Fruit fly (Drosophila melanogaster) whole organism, embryonic: ENCODE data around the gene Kdm3.

Experiments
- BEAF-32 ChIP-seq: fragments of 200-800 bp; sonication (Bioruptor generic); optimal IDR thresholded peaks from 3 replicates; lab custom pipeline; 2017; ENCODE audit warnings: missing biosample characterization, missing genetic modification characterization, mild to moderate bottlenecking, moderate library complexity, missing genetic modification reagents
- CG10366 ChIP-seq: fragments of 200-800 bp; sonication (Bioruptor generic); IDR thresholded peaks from 2 replicates; pipeline ENCODE4 v1.3.6; 2022; ENCODE audit warnings: missing biosample characterization, missing genetic modification characterization
- CG10462 ChIP-seq: fragments of 200-800 bp; sonication (Bioruptor generic); optimal IDR thresholded peaks from 2 replicates; lab custom pipeline; 2016; ENCODE audit warnings: missing biosample characterization, missing genetic modification characterization
- CG12942 ChIP-seq: fragments of 200-800 bp; sonication (Bioruptor generic); optimal IDR thresholded peaks from 3 replicates; lab custom pipeline; 2016; ENCODE audit warnings: missing biosample characterization, missing genetic modification characterization
- CG14441 ChIP-seq: fragments of 200-800 bp; sonication (Bioruptor generic); IDR thresholded peaks from 2 replicates; pipeline ENCODE4 v1.3.6; 2022; ENCODE audit warnings: missing biosample characterization, missing genetic modification characterization
- CG15269 ChIP-seq: fragments of 200-800 bp; sonication (Bioruptor generic); optimal IDR thresholded peaks from 2 replicates; lab custom pipeline; 2018; ENCODE audit warnings: missing biosample characterization, mild to moderate bottlenecking, missing genetic modification characterization, moderate library complexity
- CG15696 ChIP-seq: fragments of 200-800 bp; sonication (Bioruptor generic); optimal IDR thresholded peaks from 2 replicates; lab custom pipeline; 2019; ENCODE audit warnings: missing biosample characterization, mild to moderate bottlenecking, missing genetic modification characterization, moderate library complexity
- CG1647 ChIP-seq: fragments of 200-800 bp; sonication (Bioruptor generic); optimal IDR thresholded peaks from 3 replicates; lab custom pipeline; 2016; ENCODE audit warnings: missing biosample characterization, missing genetic modification characterization
- CG17385 ChIP-seq: fragments of 200-800 bp; sonication (Bioruptor generic); optimal IDR thresholded peaks from 3 replicates; lab custom pipeline; 2018; ENCODE audit warnings: missing biosample characterization, mild to moderate bottlenecking, missing genetic modification characterization
- CG17912 ChIP-seq: fragments of 200-800 bp; sonication (Bioruptor generic); optimal IDR thresholded peaks from 2 replicates; lab custom pipeline; 2018; ENCODE audit warnings: missing biosample characterization, mild to moderate bottlenecking, missing genetic modification characterization
- CG1832 ChIP-seq: fragments of 200-800 bp; sonication (Bioruptor generic); optimal IDR thresholded peaks from 2 replicates; lab custom pipeline; 2017; ENCODE audit warnings: missing biosample characterization, mild to moderate bottlenecking, missing genetic modification characterization, inconsistent platforms
- CG2199 ChIP-seq: fragments of 200-800 bp; sonication (Bioruptor generic); IDR thresholded peaks from 3 replicates; pipeline ENCODE4 v1.3.6; 2022; ENCODE audit warnings: missing biosample characterization, missing genetic modification characterization
- CG31224 ChIP-seq: fragments of 200-800 bp; sonication (Bioruptor generic); IDR thresholded peaks from 2 replicates; pipeline ENCODE4 v1.3.6; 2022; ENCODE audit warnings: missing biosample characterization, missing genetic modification characterization
- CG3163 ChIP-seq: fragments of 200-800 bp; sonication (Bioruptor generic); optimal IDR thresholded peaks from 3 replicates; lab custom pipeline; 2016; ENCODE audit warnings: missing biosample characterization, missing genetic modification characterization
- CG32767 ChIP-seq: fragments of 200-800 bp; sonication (Bioruptor generic); IDR thresholded peaks from 2 replicates; pipeline ENCODE4 v1.3.6; 2022; ENCODE audit warnings: missing biosample characterization, missing genetic modification characterization
- CG3995 ChIP-seq: fragments of 200-800 bp; sonication (Bioruptor generic); optimal IDR thresholded peaks from 3 replicates; lab custom pipeline; 2016; ENCODE audit warnings: missing biosample characterization, missing genetic modification characterization
- CG6791 ChIP-seq: fragments of 200-800 bp; sonication (Bioruptor generic); IDR thresholded peaks from 3 replicates; pipeline ENCODE4 v1.3.6; 2022; ENCODE audit warnings: missing biosample characterization, missing genetic modification characterization; ENCODE audit not compliant: partially characterized antibody
- CG9215 ChIP-seq: fragments of 200-800 bp; sonication (Bioruptor generic); IDR thresholded peaks from 2 replicates; pipeline ENCODE4 v1.3.6; 2022; ENCODE audit warnings: missing biosample characterization, missing genetic modification characterization
- Doc3 ChIP-seq: fragments of 200-800 bp; sonication (Bioruptor generic); IDR thresholded peaks from 3 replicates; pipeline ENCODE4 v1.3.6; 2022; ENCODE audit warnings: missing biosample characterization, missing genetic modification characterization; ENCODE audit not compliant: partially characterized antibody
- Dp ChIP-seq: fragments of 200-800 bp; sonication (Bioruptor generic); optimal IDR thresholded peaks from 2 replicates; lab custom pipeline; 2018; ENCODE audit warnings: missing biosample characterization, mild to moderate bottlenecking, missing genetic modification characterization, moderate library complexity
- ERR ChIP-seq: fragments of 200-800 bp; sonication (Bioruptor generic); optimal IDR thresholded peaks from 2 replicates; lab custom pipeline; 2016; ENCODE audit warnings: missing biosample characterization, missing genetic modification characterization
- Hsf ChIP-seq: fragments of 200-800 bp; sonication (Bioruptor generic); optimal IDR thresholded peaks from 3 replicates; lab custom pipeline; 2016; ENCODE audit warnings: missing biosample characterization, missing genetic modification characterization
- Lim3 ChIP-seq: fragments of 200-800 bp; sonication (Bioruptor generic); IDR thresholded peaks from 2 replicates; pipeline ENCODE4 v1.3.6; 2022; ENCODE audit warnings: missing biosample characterization, missing genetic modification characterization
- Lpt ChIP-seq: fragments of >200 bp; optimal IDR thresholded peaks from 2 replicates; lab custom pipeline; 2018; ENCODE audit warnings: missing biosample characterization, missing genetic modification characterization
- Mad ChIP-seq: fragments of 200-800 bp; sonication (Bioruptor generic); optimal IDR thresholded peaks from 2 replicates; lab custom pipeline; 2016; ENCODE audit warnings: missing biosample characterization, missing genetic modification characterization
- Sin3A ChIP-seq: fragments of >200 bp; optimal IDR thresholded peaks from 2 replicates; lab custom pipeline; 2018
- Vsx1 ChIP-seq: fragments of 200-800 bp; sonication (Bioruptor generic); optimal IDR thresholded peaks from 2 replicates; lab custom pipeline; 2017; ENCODE audit warnings: missing biosample characterization, mild to moderate bottlenecking, missing genetic modification characterization, missing genetic modification reagents
- cato ChIP-seq: fragments of 200-800 bp; sonication (Bioruptor generic); optimal IDR thresholded peaks from 2 replicates; lab custom pipeline; 2016; ENCODE audit warnings: missing biosample characterization, missing genetic modification characterization, borderline replicate concordance
- emc ChIP-seq: fragments of 200-800 bp; sonication (Bioruptor generic); optimal IDR thresholded peaks from 2 replicates; lab custom pipeline; 2016; ENCODE audit warnings: missing biosample characterization, missing genetic modification characterization
- esg ChIP-seq: fragments of 200-800 bp; sonication (Bioruptor generic); conservative IDR thresholded peaks from 2 replicates; pipeline ENCODE4 v1.3.6; 2022; ENCODE audit warnings: missing biosample characterization, missing genetic modification characterization
- eve ChIP-seq, 2 experiments: fragments of >200 bp; optimal IDR thresholded peaks; 2 replicates each; lab custom pipeline; 2017; ENCODE audit warnings: missing biosample characterization in 2 of 2, missing genetic modification characterization in 2 of 2
- fd102C ChIP-seq: fragments of 200-800 bp; sonication (Bioruptor generic); optimal IDR thresholded peaks from 2 replicates; lab custom pipeline; 2018; ENCODE audit warnings: missing biosample characterization, mild to moderate bottlenecking, missing genetic modification characterization, moderate library complexity
- ind ChIP-seq: fragments of 200-800 bp; sonication (Bioruptor generic); optimal IDR thresholded peaks from 3 replicates; lab custom pipeline; 2016; ENCODE audit warnings: missing biosample characterization, missing genetic modification characterization
- insv ChIP-seq, 2 experiments: fragments of 200-800 bp; sonication (Bioruptor generic); optimal IDR thresholded peaks; 3 replicates each; lab custom pipeline; 2016 to 2018; ENCODE audit warnings: missing biosample characterization in 2 of 2, missing genetic modification characterization in 2 of 2
- jigr1 ChIP-seq: fragments of 200-800 bp; sonication (Bioruptor generic); IDR thresholded peaks from 3 replicates; pipeline ENCODE4 v1.3.6; 2022; ENCODE audit warnings: missing biosample characterization, missing genetic modification characterization
- lbe ChIP-seq: fragments of 200-800 bp; sonication (Bioruptor generic); optimal IDR thresholded peaks from 2 replicates; lab custom pipeline; 2016; ENCODE audit warnings: missing biosample characterization, mild to moderate bottlenecking, missing genetic modification characterization
- lola ChIP-seq, 3 experiments: fragments of >200 bp in 2 of 3; fragments of 200-800 bp in 1 of 3; sonication (Bioruptor generic) in 1 of 3; optimal IDR thresholded peaks; 2 replicates each; lab custom pipeline; 2017 to 2019; ENCODE audit warnings: missing biosample characterization in 3 of 3, missing genetic modification characterization in 3 of 3, mild to moderate bottlenecking in 1 of 3, moderate library complexity in 1 of 3
- lov ChIP-seq, 2 experiments: fragments of 200-800 bp in 1 of 2; fragments of >200 bp in 1 of 2; sonication (Bioruptor generic) in 1 of 2; IDR thresholded peaks in 1 of 2; optimal IDR thresholded peaks in 1 of 2; 2 replicates in 1 of 2; 3 replicates in 1 of 2; pipeline versions ENCODE4 v1.3.6 to Lab custom; 2017 to 2022; ENCODE audit warnings: missing biosample characterization in 1 of 2, missing genetic modification characterization in 1 of 2
- luna ChIP-seq: fragments of 200-800 bp; sonication (Bioruptor generic); optimal IDR thresholded peaks from 2 replicates; lab custom pipeline; 2016; ENCODE audit warnings: missing biosample characterization, missing genetic modification characterization
- maf-S ChIP-seq: fragments of 200-800 bp; sonication (Bioruptor generic); optimal IDR thresholded peaks from 2 replicates; lab custom pipeline; 2016; ENCODE audit warnings: missing biosample characterization, missing genetic modification characterization
- prd ChIP-seq, 3 experiments: fragments of >200 bp in 2 of 3; fragments of 200-800 bp in 1 of 3; sonication (Bioruptor generic) in 1 of 3; optimal IDR thresholded peaks in 2 of 3; IDR thresholded peaks in 1 of 3; 2 replicates in 2 of 3; 3 replicates in 1 of 3; pipeline versions ENCODE4 v1.3.6 to Lab custom; 2017 to 2022; ENCODE audit warnings: missing biosample characterization in 1 of 3, missing genetic modification characterization in 1 of 3
- pros ChIP-seq: fragments of 200-800 bp; sonication (Bioruptor generic); optimal IDR thresholded peaks from 3 replicates; lab custom pipeline; 2019; ENCODE audit warnings: missing biosample characterization, mild to moderate bottlenecking, missing genetic modification characterization, moderate library complexity
- slp2 ChIP-seq: fragments of 200-800 bp; sonication (Bioruptor generic); optimal IDR thresholded peaks from 2 replicates; lab custom pipeline; 2016; ENCODE audit warnings: missing biosample characterization, missing genetic modification characterization
- sqz ChIP-seq: fragments of 200-800 bp; sonication (Bioruptor generic); optimal IDR thresholded peaks from 3 replicates; lab custom pipeline; 2018; ENCODE audit warnings: missing biosample characterization, mild to moderate bottlenecking, missing genetic modification characterization
- sr ChIP-seq: fragments of 200-800 bp; sonication (Bioruptor generic); IDR thresholded peaks from 3 replicates; pipeline ENCODE4 v1.3.6; 2022; ENCODE audit warnings: missing biosample characterization, missing genetic modification characterization
- stc ChIP-seq: fragments of 200-800 bp; sonication (Bioruptor generic); IDR thresholded peaks from 2 replicates; pipeline ENCODE4 v1.3.6; 2022; ENCODE audit warnings: missing biosample characterization, missing genetic modification characterization
- tna ChIP-seq: fragments of 200-800 bp; sonication (Bioruptor generic); IDR thresholded peaks from 2 replicates; pipeline ENCODE4 v1.3.6; 2022; ENCODE audit warnings: missing biosample characterization, missing genetic modification characterization; ENCODE audit not compliant: partially characterized antibody
- vfl ChIP-seq: fragments of 200-800 bp; sonication (Bioruptor generic); optimal IDR thresholded peaks from 2 replicates; lab custom pipeline; 2016; ENCODE audit warnings: missing biosample characterization, missing genetic modification characterization

Gene Kdm3

dm6 chr3R:9563240-9563992, 47.6 kb downstream of the Kdm3 start, which contains the start of the genes CG9393 and Vps45 (continued):
- TF ChIP-seq CG17385 (GFP tag; lab: Kevin White, UChicago) (peak; percentile 49), CG3163 (GFP tag; lab: Kevin White, UChicago) (peak; percentile 35), tna (GFP tag; lab: Robert Waterston, UW) (peak; percentile 87), luna (GFP tag; lab: Kevin White, UChicago) (peak; percentile 17), CG9215 (GFP tag; lab: Robert Waterston, UW) (peak; percentile 63), CG1832 (GFP tag; lab: Kevin White, UChicago) (no peak), Hsf (GFP tag; lab: Kevin White, UChicago) (peak; percentile 79), CG14441 (GFP tag; lab: Robert Waterston, UW) (peak; percentile 39; the same call in 1 of the 2 replicates), CG15696 (peak; percentile 60), lola (GFP tag; optimal IDR thresholded peaks at IDR 0.05; lab: Kevin White, UChicago) (peak in 1 of 3 experiments; percentile 56), CG31224 (no peak), eve (GFP tag; optimal IDR thresholded peaks at IDR 0.05; lab: Kevin White, UChicago) (no peak), prd (optimal IDR thresholded peaks at IDR 0.05; lab: Kevin White, UChicago) (no peak), prd (GFP tag; IDR thresholded peaks at IDR 0.05; lab: Robert Waterston, UW) (peak; percentile 66), pros (GFP tag; lab: Kevin White, UChicago) (no peak), CG1647 (GFP tag; lab: Kevin White, UChicago) (peak; percentile 45), CG12942 (peak; percentile 61), jigr1 (GFP tag; lab: Robert Waterston, UW) (no peak), fd102C (no peak), CG6791 (GFP tag; lab: Robert Waterston, UW) (peak; percentile 91), Mad (peak; percentile 72), maf-S (GFP tag; lab: Kevin White, UChicago) (peak; percentile 59), lbe (GFP tag; lab: Kevin White, UChicago) (peak; percentile 64), sr (GFP tag; lab: Robert Waterston, UW) (no peak), esg (GFP tag; lab: Robert Waterston, UW) (peak; percentile 50; the same call in 1 of the 2 replicates), Vsx1 (GFP tag; lab: Kevin White, UChicago) (no peak), ind (GFP tag; lab: Kevin White, UChicago) (peak; percentile 74), insv (GFP tag; optimal IDR thresholded peaks at IDR 0.05; lab: Kevin White, UChicago) (peak in 1 of 2 experiments; percentile 44), CG32767 (GFP tag; lab: Robert Waterston, UW) (no peak), CG3995 (GFP tag; lab: Kevin White, UChicago) (peak; percentile 92), Lpt (GFP tag; lab: Kevin White, UChicago) (no peak), CG10462 (GFP tag; lab: Kevin White, UChicago) (peak; percentile 37), cato (GFP tag; lab: Kevin White, UChicago) (peak; percentile 20), CG2199 (GFP tag; lab: Robert Waterston, UW) (no peak), vfl (GFP tag; lab: Kevin White, UChicago) (peak; percentile 52), Sin3A (lab: Kevin White, UChicago) (peak; percentile 96), slp2 (GFP tag; lab: Kevin White, UChicago) (no peak), CG10366 (GFP tag; lab: Robert Waterston, UW) (peak; percentile 52; the same call in 1 of the 2 replicates), emc (peak; percentile 37), BEAF-32 (GFP tag; lab: Kevin White, UChicago) (peak; percentile 98), sqz (GFP tag; lab: Kevin White, UChicago) (no peak), CG15269 (no peak), Dp (GFP tag; lab: Kevin White, UChicago) (peak; percentile 41), Doc3 (GFP tag; lab: Robert Waterston, UW) (peak; percentile 90), Lim3 (GFP tag; lab: Robert Waterston, UW) (no peak), stc (0 out of 2 replicates have a peak, but pooled peaks have one; percentile 49), lov (optimal IDR thresholded peaks at IDR 0.05; lab: Kevin White, UChicago) (no peak), lov (GFP tag; IDR thresholded peaks at IDR 0.05; lab: Robert Waterston, UW) (no peak), ERR (GFP tag; lab: Kevin White, UChicago) (no peak), CG17912 (GFP tag; lab: Kevin White, UChicago) (peak; percentile 0)
